Worm (Caenorhabditis elegans) whole organism, young adult: Measurements from ENCODE around the gene K04A8.20.

Source experiments
- B0261.1 ChIP-seq: sonication (generic microtip); optimal IDR thresholded peaks from 2 replicates; lab custom pipeline; 2016; ENCODE audit warnings: mild to moderate bottlenecking, missing genetic modification characterization, moderate library complexity, missing compliant biosample characterization
- B0336.3 ChIP-seq: fragments of 200-800 bp; sonication (Bioruptor generic); IDR thresholded peaks from 2 replicates; pipeline ENCODE4 v1.3.6; 2022; ENCODE audit warnings: missing genetic modification characterization, missing compliant biosample characterization
- C17E4.6 ChIP-seq: fragments of 200-800 bp; sonication (Bioruptor generic); IDR thresholded peaks from 2 replicates; pipeline ENCODE4 v1.3.6; 2022; ENCODE audit warnings: missing genetic modification reagents, missing genetic modification characterization, missing compliant biosample characterization
- F49E8.2 ChIP-seq: sonication (generic microtip); optimal IDR thresholded peaks from 3 replicates; lab custom pipeline; 2017; ENCODE audit warnings: missing genetic modification characterization, mild to moderate bottlenecking, missing compliant biosample characterization, antibody characterized with exemption, moderate library complexity; ENCODE audit not compliant: insufficient read depth
- K12H6.12 ChIP-seq: fragments of 200-800 bp; sonication (Bioruptor generic); optimal IDR thresholded peaks from 2 replicates; lab custom pipeline; 2018; ENCODE audit warnings: mild to moderate bottlenecking, missing genetic modification characterization, missing compliant biosample characterization
- T26A5.8 ChIP-seq: sonication (generic microtip); optimal IDR thresholded peaks from 2 replicates; lab custom pipeline; 2016; ENCODE audit warnings: missing genetic modification characterization, missing compliant biosample characterization
- Y53G8AR.9 ChIP-seq: fragments of 200-800 bp; sonication (Bioruptor generic); conservative IDR thresholded peaks from 2 replicates; pipeline ENCODE4 v1.3.6; 2022; ENCODE audit warnings: missing genetic modification reagents, missing genetic modification characterization, missing compliant biosample characterization
- Y56A3A.18 ChIP-seq: fragments of 200-800 bp; sonication (Bioruptor generic); IDR thresholded peaks from 2 replicates; pipeline ENCODE4 v1.3.6; 2022; ENCODE audit warnings: missing genetic modification reagents, missing genetic modification characterization, missing compliant biosample characterization
- Y67H2A.10 ChIP-seq: fragments of 200-800 bp; sonication (Bioruptor generic); conservative IDR thresholded peaks from 2 replicates; pipeline ENCODE4 v1.3.6; 2022; ENCODE audit warnings: missing genetic modification reagents, missing genetic modification characterization, missing compliant biosample characterization
- akir-1 ChIP-seq: fragments of 200-800 bp; sonication (Bioruptor generic); optimal IDR thresholded peaks from 2 replicates; lab custom pipeline; 2018; ENCODE audit warnings: mild to moderate bottlenecking, missing genetic modification characterization, moderate library complexity, missing compliant biosample characterization
- aptf-3 ChIP-seq: fragments of 200-800 bp; sonication (Bioruptor generic); IDR thresholded peaks from 2 replicates; pipeline ENCODE4 v1.3.6; 2022; ENCODE audit warnings: missing genetic modification characterization, missing compliant biosample characterization
- athp-1 ChIP-seq: sonication (generic microtip); optimal IDR thresholded peaks from 2 replicates; lab custom pipeline; 2017; ENCODE audit warnings: mild to moderate bottlenecking, missing genetic modification characterization, missing compliant biosample characterization
- attf-5 ChIP-seq: fragments of 200-800 bp; sonication (Bioruptor generic); optimal IDR thresholded peaks from 2 replicates; lab custom pipeline; 2018; ENCODE audit warnings: mild to moderate bottlenecking, missing genetic modification characterization, missing compliant biosample characterization
- cebp-1 ChIP-seq, 2 experiments: fragments of 200-800 bp in 1 of 2; sonication (Bioruptor generic) in 1 of 2; sonication (generic microtip) in 1 of 2; IDR thresholded peaks in 1 of 2; optimal IDR thresholded peaks in 1 of 2; 2 replicates each; pipeline versions ENCODE4 v1.3.6 to Lab custom; 2017 to 2022; ENCODE audit warnings: missing compliant biosample characterization in 2 of 2, missing genetic modification characterization in 2 of 2, mild to moderate bottlenecking in 1 of 2, missing genetic modification reagents in 1 of 2, moderate library complexity in 1 of 2
- fkh-3 ChIP-seq: sonication (generic microtip); optimal IDR thresholded peaks from 2 replicates; lab custom pipeline; 2016; ENCODE audit warnings: mild to moderate bottlenecking, missing genetic modification characterization, missing compliant biosample characterization
- gei-17 ChIP-seq: fragments of 200-800 bp; sonication (Bioruptor generic); optimal IDR thresholded peaks from 2 replicates; lab custom pipeline; 2018; ENCODE audit warnings: mild to moderate bottlenecking, missing genetic modification characterization, missing compliant biosample characterization
- hlh-26 ChIP-seq: fragments of 200-800 bp; sonication (Bioruptor generic); conservative IDR thresholded peaks from 2 replicates; pipeline ENCODE4 v1.3.6; 2022; ENCODE audit warnings: missing genetic modification reagents, missing genetic modification characterization, missing compliant biosample characterization
- hmg-1.2 ChIP-seq: fragments of 200-800 bp; sonication (Bioruptor generic); IDR thresholded peaks from 2 replicates; pipeline ENCODE4 v1.3.6; 2022; ENCODE audit warnings: missing genetic modification reagents, missing genetic modification characterization, missing compliant biosample characterization
- hmg-20 ChIP-seq: fragments of 200-800 bp; sonication (Bioruptor generic); IDR thresholded peaks from 2 replicates; pipeline ENCODE4 v1.3.6; 2022; ENCODE audit warnings: missing genetic modification reagents, missing genetic modification characterization, missing compliant biosample characterization
- lir-1 ChIP-seq: fragments of 200-800 bp; sonication (Bioruptor generic); conservative IDR thresholded peaks from 2 replicates; pipeline ENCODE4 v1.3.6; 2022; ENCODE audit warnings: missing genetic modification reagents, missing genetic modification characterization, missing compliant biosample characterization
- lsl-1 ChIP-seq: fragments of 200-800 bp; sonication (Bioruptor generic); optimal IDR thresholded peaks from 2 replicates; lab custom pipeline; 2018; ENCODE audit warnings: mild to moderate bottlenecking, missing genetic modification characterization, moderate library complexity, missing compliant biosample characterization
- madf-6 ChIP-seq: fragments of 200-800 bp; sonication (Bioruptor generic); IDR thresholded peaks from 2 replicates; pipeline ENCODE4 v1.3.6; 2022; ENCODE audit warnings: missing genetic modification reagents, missing genetic modification characterization, missing compliant biosample characterization
- madf-8 ChIP-seq: fragments of 200-800 bp; sonication (Bioruptor generic); conservative IDR thresholded peaks from 2 replicates; pipeline ENCODE4 v1.3.6; 2022; ENCODE audit warnings: missing genetic modification reagents, missing genetic modification characterization, missing compliant biosample characterization
- mel-28 ChIP-seq: sonication (generic microtip); optimal IDR thresholded peaks from 2 replicates; lab custom pipeline; 2016; ENCODE audit warnings: borderline replicate concordance, mild to moderate bottlenecking, missing genetic modification characterization, missing compliant biosample characterization
- nfya-2 ChIP-seq: fragments of 200-800 bp; sonication (Bioruptor generic); IDR thresholded peaks from 2 replicates; pipeline ENCODE4 v1.3.6; 2022; ENCODE audit warnings: missing genetic modification reagents, missing genetic modification characterization, missing compliant biosample characterization
- nfyb-1 ChIP-seq: fragments of 200-800 bp; sonication (Bioruptor generic); IDR thresholded peaks from 2 replicates; pipeline ENCODE4 v1.3.6; 2022; ENCODE audit warnings: missing genetic modification reagents, missing genetic modification characterization, missing compliant biosample characterization
- nhr-120 ChIP-seq: fragments of 200-800 bp; sonication (Bioruptor generic); IDR thresholded peaks from 2 replicates; pipeline ENCODE4 v1.3.6; 2022; ENCODE audit warnings: missing genetic modification characterization, missing compliant biosample characterization
- nhr-179 ChIP-seq: sonication (generic microtip); optimal IDR thresholded peaks from 2 replicates; lab custom pipeline; 2016; ENCODE audit warnings: mild to moderate bottlenecking, missing genetic modification characterization, missing compliant biosample characterization
- pbrm-1 ChIP-seq: fragments of 200-800 bp; sonication (Bioruptor generic); IDR thresholded peaks from 2 replicates; pipeline ENCODE4 v1.3.6; 2022; ENCODE audit warnings: missing genetic modification reagents, missing genetic modification characterization, missing compliant biosample characterization
- snpc-1.3 ChIP-seq: sonication (generic microtip); optimal IDR thresholded peaks from 2 replicates; lab custom pipeline; 2017; ENCODE audit warnings: missing genetic modification characterization, mild to moderate bottlenecking, missing compliant biosample characterization, antibody characterized with exemption, moderate library complexity, missing genotype, missing genetic modification reagents; ENCODE audit not compliant: insufficient read depth
- tbx-9 ChIP-seq: sonication (generic microtip); optimal IDR thresholded peaks from 2 replicates; lab custom pipeline; 2016; ENCODE audit warnings: borderline replicate concordance, missing genetic modification characterization, inconsistent platforms, missing compliant biosample characterization
- unc-130 ChIP-seq: sonication (generic microtip); optimal IDR thresholded peaks from 2 replicates; lab custom pipeline; 2016; ENCODE audit warnings: missing genetic modification reagents, missing genetic modification characterization, missing compliant biosample characterization
- xnd-1 ChIP-seq: sonication (generic microtip); optimal IDR thresholded peaks from 2 replicates; lab custom pipeline; 2016; ENCODE audit warnings: missing genotype, missing genetic modification reagents, missing genetic modification characterization, missing compliant biosample characterization
- zfh-2 ChIP-seq: fragments of 200-800 bp; sonication (Bioruptor generic); conservative IDR thresholded peaks from 2 replicates; pipeline ENCODE4 v1.3.6; 2022; ENCODE audit warnings: missing genetic modification reagents, missing genetic modification characterization, missing compliant biosample characterization
- ztf-22 ChIP-seq: fragments of 200-800 bp; sonication (Bioruptor generic); optimal IDR thresholded peaks from 2 replicates; lab custom pipeline; 2018; ENCODE audit warnings: mild to moderate bottlenecking, missing genetic modification characterization, moderate library complexity, missing compliant biosample characterization
- ztf-26 ChIP-seq: sonication (generic microtip); optimal IDR thresholded peaks from 2 replicates; lab custom pipeline; 2017; ENCODE audit warnings: missing genetic modification characterization, missing compliant biosample characterization
- ztf-3 ChIP-seq: fragments of 200-800 bp; sonication (Bioruptor generic); optimal IDR thresholded peaks from 2 replicates; lab custom pipeline; 2018; ENCODE audit warnings: mild to moderate bottlenecking, missing genetic modification characterization, missing compliant biosample characterization
- ztf-6 ChIP-seq: fragments of 200-800 bp; sonication (Bioruptor generic); IDR thresholded peaks from 2 replicates; pipeline ENCODE4 v1.3.6; 2022; ENCODE audit warnings: missing genetic modification reagents, missing genetic modification characterization, missing compliant biosample characterization

Gene K04A8.20

DNA sequence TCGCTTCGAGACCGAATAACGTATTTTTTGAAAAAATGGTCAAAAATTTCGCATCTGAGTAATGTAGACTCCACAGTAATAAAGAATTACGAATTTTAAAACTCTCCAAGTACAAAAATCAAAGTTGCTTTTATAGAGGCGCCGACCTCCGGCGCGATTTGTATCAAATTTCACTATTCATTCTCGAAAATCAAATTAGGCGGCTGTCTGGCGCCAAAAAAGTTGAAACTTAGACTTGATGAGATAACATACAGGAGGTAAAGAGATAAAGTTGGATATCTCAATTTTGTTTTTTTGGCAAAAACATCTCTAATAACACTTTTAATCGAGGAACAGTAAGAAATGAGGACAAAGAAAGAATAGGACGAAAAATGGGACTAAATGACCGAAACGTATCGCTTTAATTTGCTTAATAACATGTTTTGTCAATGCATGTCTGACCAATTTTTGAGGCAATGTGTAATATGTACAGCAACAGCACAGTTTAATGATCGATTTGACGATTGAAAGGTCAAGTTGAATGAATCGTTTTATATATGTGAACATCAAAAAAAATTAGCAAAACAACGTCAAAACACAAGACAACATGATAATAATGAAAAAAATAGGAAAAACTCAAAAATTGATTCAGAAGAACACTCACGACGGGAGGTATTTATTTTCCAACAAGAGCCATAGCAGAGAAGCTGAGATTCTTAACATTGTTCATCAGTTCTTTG, 42.9 kb upstream of the K04A8.20 start (continued):
- TF ChIP-seq C17E4.6 (GFP tag; lab: Robert Waterston, UW) (no peak), gei-17 (GFP tag; lab: Kevin White, UChicago) (no peak), hmg-20 (GFP tag; lab: Robert Waterston, UW) (no peak), nhr-179 (no peak)

DNA sequence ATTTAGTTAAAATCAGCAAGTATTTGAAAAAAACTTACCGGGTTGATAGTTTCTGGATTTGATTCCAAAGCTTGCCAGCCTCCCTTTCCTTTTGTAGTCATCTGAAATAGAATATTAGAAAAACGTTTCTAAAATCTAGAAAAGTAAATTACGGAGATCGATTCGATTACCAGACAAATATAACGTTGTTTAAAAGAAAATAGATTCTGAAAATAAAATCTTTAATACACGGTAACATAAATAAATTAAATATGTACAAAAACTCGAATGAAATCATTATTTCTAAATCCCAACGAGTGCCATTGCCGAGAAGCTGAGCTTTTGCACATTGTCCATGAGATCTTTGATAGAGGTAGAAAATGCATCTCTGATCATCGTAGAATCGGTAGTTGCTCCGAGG, 40.5 kb upstream of the K04A8.20 start, which contains the start of gene ubh-3:
Gene ubh-3, minus strand, starts transcription at position 101 of the 400 bp plus-strand sequence.
- TF ChIP-seq unc-130 (GFP tag; lab: Kevin White, UChicago), result no peak
- TF ChIP-seq attf-5 (GFP tag; lab: Kevin White, UChicago), result no peak
- TF ChIP-seq akir-1, result no peak
- TF ChIP-seq nhr-120, result no peak
- no peak for TF ChIP-seq lir-1
- TF ChIP-seq ztf-26 (tag; lab: Kevin White, UChicago), result no peak
- TF ChIP-seq athp-1 (tag; lab: Kevin White, UChicago), result no peak
- TF ChIP-seq Y67H2A.10 (GFP tag; lab: Robert Waterston, UW), result no peak
- no peak for TF ChIP-seq ztf-3 (GFP tag; lab: Kevin White, UChicago)

DNA sequence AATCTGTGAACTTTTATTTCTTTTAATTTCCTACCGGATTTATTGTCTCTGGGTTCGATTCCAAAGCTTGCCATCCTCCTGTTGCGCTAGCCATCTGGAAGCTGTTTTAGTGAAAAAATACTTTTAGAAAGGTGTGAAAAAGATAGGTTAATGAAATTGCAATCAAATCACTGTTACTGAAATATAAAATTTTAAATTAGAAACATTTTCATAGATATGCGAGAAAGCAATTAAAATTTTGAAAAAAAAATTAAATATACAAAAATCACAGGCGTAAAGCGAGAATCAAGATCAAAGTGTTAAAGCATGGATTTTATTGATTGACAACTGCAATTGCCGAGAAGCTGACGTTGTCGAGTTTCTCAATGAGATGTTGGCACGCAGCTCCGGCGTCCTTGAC, 39.5 kb upstream of the K04A8.20 start, which contains the start of gene ubh-2:
Gene ubh-2, minus strand, starts transcription at position 101 of the 400 bp plus-strand sequence.
- TF ChIP-seq snpc-1.3 (tag; lab: Kevin White, UChicago), result no peak
- no peak for TF ChIP-seq tbx-9
- TF ChIP-seq madf-8 (GFP tag; lab: Robert Waterston, UW), result no peak
- TF ChIP-seq hmg-1.2 (GFP tag; lab: Robert Waterston, UW), result no peak
- TF ChIP-seq nfyb-1 (GFP tag; lab: Robert Waterston, UW), result no peak
- TF ChIP-seq xnd-1 (tag; lab: Kevin White, UChicago), result no peak
- no peak for TF ChIP-seq zfh-2 (GFP tag; lab: Robert Waterston, UW)
- no peak for TF ChIP-seq hlh-26 (GFP tag; lab: Robert Waterston, UW)
- no peak for TF ChIP-seq B0261.1 (tag; lab: Kevin White, UChicago)
- no peak for TF ChIP-seq fkh-3 (tag; lab: Kevin White, UChicago)
- TF ChIP-seq F49E8.2 (tag; lab: Kevin White, UChicago), result no peak
- no peak for TF ChIP-seq ztf-6
- no peak for TF ChIP-seq cebp-1 (GFP tag; IDR thresholded peaks at IDR 0.05; lab: Robert Waterston, UW)
- no peak for TF ChIP-seq cebp-1 (tag; optimal IDR thresholded peaks at IDR 0.05; lab: Kevin White, UChicago)
- TF ChIP-seq T26A5.8 (tag; lab: Kevin White, UChicago), result no peak
- no peak for TF ChIP-seq Y56A3A.18 (GFP tag; lab: Robert Waterston, UW)
- TF ChIP-seq, all 124 proteins: peak for 0

ce11 chrV:6510622-6511021, 38.6 kb upstream of the K04A8.20 start:
- TF ChIP-seq pbrm-1 (GFP tag; lab: Robert Waterston, UW) (no peak), madf-6 (GFP tag; lab: Robert Waterston, UW) (peak; percentile 49; the same call in 1 of the 2 replicates), athp-1 (tag; lab: Kevin White, UChicago) (no peak), K12H6.12 (no peak), Y53G8AR.9 (no peak), B0336.3 (GFP tag; lab: Robert Waterston, UW) (no peak), Y56A3A.18 (GFP tag; lab: Robert Waterston, UW) (no peak), nfya-2 (GFP tag; lab: Robert Waterston, UW) (no peak), aptf-3 (GFP tag; lab: Robert Waterston, UW) (no peak), ztf-22 (GFP tag; lab: Kevin White, UChicago) (no peak), lsl-1 (GFP tag; lab: Kevin White, UChicago) (peak; percentile 88), mel-28 (no peak), xnd-1 (tag; lab: Kevin White, UChicago) (peak; percentile 3)
